Fruit fly (Drosophila melanogaster): Measurements from ENCODE around the gene frtz.

The frtz gene

dm6 chr2L:1696269-1696668, 19.4 kb downstream of the frtz start:
- TF ChIP-seq CG8478 (optimal IDR thresholded peaks at IDR 0.05) (no peak), CTCF (optimal IDR thresholded peaks at IDR 0.05) (no peak)

dm6 chr2L:1692857-1693256, 22.8 kb downstream of the frtz start:
- no peak for TF ChIP-seq CG8478 (optimal IDR thresholded peaks at IDR 0.05)
- TF ChIP-seq CTCF (optimal IDR thresholded peaks at IDR 0.05): no peak

dm6 chr2L:1672111-1672718, 43.4 kb downstream of the frtz start:
- TF ChIP-seq CG8478 (optimal IDR thresholded peaks at IDR 0.05): no peak
- TF ChIP-seq CTCF (optimal IDR thresholded peaks at IDR 0.05): no peak

- TF ChIP-seq CG8478 (optimal IDR thresholded peaks at IDR 0.05) (no peak), CTCF (optimal IDR thresholded peaks at IDR 0.05) (no peak)
These were observed 45.2 kb downstream of the frtz start for dm6 chr2L:1670421-1670820.

dm6 chr2L:1669316-1670027, 46.2 kb downstream of the frtz start:
- TF ChIP-seq CG8478 (optimal IDR thresholded peaks at IDR 0.05): no peak
- TF ChIP-seq CTCF (optimal IDR thresholded peaks at IDR 0.05): no peak

- TF ChIP-seq CG8478 (optimal IDR thresholded peaks at IDR 0.05): no peak
- no peak for TF ChIP-seq CTCF (optimal IDR thresholded peaks at IDR 0.05)
These were observed 47.0 kb downstream of the frtz start for dm6 chr2L:1668616-1669020.

dm6 chr2L:1667483-1667882, 48.2 kb downstream of the frtz start:
- TF ChIP-seq CTCF (optimal IDR thresholded peaks at IDR 0.05) (no peak), CG8478 (optimal IDR thresholded peaks at IDR 0.05) (no peak)

dm6 chr2L:1666789-1667188, 48.9 kb downstream of the frtz start:
- TF ChIP-seq CG8478 (optimal IDR thresholded peaks at IDR 0.05): no peak
- TF ChIP-seq CTCF (optimal IDR thresholded peaks at IDR 0.05): no peak

dm6 chr2L:1665879-1666278, 49.8 kb downstream of the frtz start:
- TF ChIP-seq CG8478 (optimal IDR thresholded peaks at IDR 0.05) (no peak), CTCF (optimal IDR thresholded peaks at IDR 0.05) (no peak)

dm6 chr2L:1663066-1663465, 52.6 kb downstream of the frtz start:
- TF ChIP-seq CG8478 (optimal IDR thresholded peaks at IDR 0.05) (no peak), CTCF (optimal IDR thresholded peaks at IDR 0.05) (no peak)

Data from S2 (cell line).